Worm (Caenorhabditis elegans): ENCODE measurements around the gene fbxa-48.

DNA sequence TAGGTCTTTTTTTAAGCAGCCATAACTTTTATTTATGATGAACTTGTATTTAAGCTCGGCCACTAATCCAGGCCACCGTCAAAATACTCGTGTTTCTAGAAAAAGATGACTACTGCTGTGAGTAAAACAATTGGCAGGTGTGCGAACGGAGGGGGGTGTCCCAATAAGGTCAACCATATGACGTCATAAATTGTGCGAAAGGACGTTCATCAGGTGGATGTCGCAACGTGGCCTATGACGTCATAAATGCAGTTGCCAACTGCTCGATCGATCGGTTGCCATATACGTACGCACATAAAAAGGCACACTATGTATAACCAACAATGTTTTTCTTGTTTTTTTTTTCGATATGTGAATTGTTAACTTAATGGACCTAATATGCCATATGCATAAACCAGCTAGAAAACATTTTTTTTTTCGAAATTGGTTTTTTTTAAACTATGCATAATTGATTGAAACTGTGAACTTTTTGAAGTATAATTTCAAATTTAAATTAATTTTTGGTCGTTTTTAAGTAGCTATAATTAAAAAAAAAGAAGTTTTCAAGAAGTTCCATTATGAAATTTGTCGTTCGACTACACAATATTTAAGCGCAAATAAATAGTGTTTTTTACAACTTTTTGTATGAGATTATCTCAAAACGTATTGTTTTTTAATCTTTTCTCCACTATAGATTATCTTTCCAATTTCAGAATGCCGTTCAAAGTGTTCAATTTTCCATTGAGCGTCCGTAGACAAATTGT lies 37.6 kb downstream of the fbxa-48 start, which contains the start of gene C39B5.2:
- TF ChIP-seq zim-3 (tag; optimal IDR thresholded peaks at IDR 0.05) (no peak), nhr-80 (tag; optimal IDR thresholded peaks at IDR 0.05) (no peak), rec-8 (tag; optimal IDR thresholded peaks at IDR 0.05) (no peak), F23B12.7 (tag; optimal IDR thresholded peaks at IDR 0.05; ENCODE audit: insufficient read depth) (no peak), ztf-26 (tag; optimal IDR thresholded peaks at IDR 0.05) (no peak), F57A8.1 (GFP tag; optimal IDR thresholded peaks at IDR 0.05) (no peak), bed-1 (GFP tag; IDR thresholded peaks at IDR 0.05) (no peak), nfya-1 (tag; optimal IDR thresholded peaks at IDR 0.05; ENCODE audit: borderline replicate concordance, insufficient read depth) (no peak), ekl-4 (GFP tag; IDR thresholded peaks at IDR 0.05) (no peak), dox-1 (GFP tag; IDR thresholded peaks at IDR 0.05) (no peak), Y53F4B.3 (GFP tag; IDR thresholded peaks at IDR 0.05) (no peak), F55B11.4 (tag; optimal IDR thresholded peaks at IDR 0.05; ENCODE audit: borderline replicate concordance, insufficient read depth) (no peak)
